Fruit fly (Drosophila melanogaster) whole organism, embryonic: ENCODE measurements around the gene Or67a.
A peak's percentile ranks its signal among the peaks of the same experiment; 100 is the strongest.

ENCODE experiments used
- Abd-B ChIP-seq: fragments of 200-800 bp; sonication (Bioruptor generic); optimal IDR thresholded peaks from 2 replicates; lab custom pipeline; 2018; ENCODE audit warnings: missing biosample characterization, mild to moderate bottlenecking, missing genetic modification characterization, moderate library complexity
- BtbVII ChIP-seq: fragments of 200-800 bp; sonication (Bioruptor generic); optimal IDR thresholded peaks from 3 replicates; lab custom pipeline; 2017; ENCODE audit warnings: missing biosample characterization, mild to moderate bottlenecking, missing genetic modification characterization
- CG10462 ChIP-seq: fragments of 200-800 bp; sonication (Bioruptor generic); optimal IDR thresholded peaks from 2 replicates; lab custom pipeline; 2016; ENCODE audit warnings: missing biosample characterization, missing genetic modification characterization
- CG11247 ChIP-seq: fragments of 200-800 bp; sonication (Bioruptor generic); IDR thresholded peaks from 2 replicates; pipeline ENCODE4 v1.3.6; 2022; ENCODE audit warnings: missing biosample characterization, missing genetic modification characterization
- CG11398 ChIP-seq: fragments of 200-800 bp; sonication (Bioruptor generic); optimal IDR thresholded peaks from 2 replicates; lab custom pipeline; 2016; ENCODE audit warnings: missing biosample characterization, missing genetic modification characterization
- CG12299 ChIP-seq: fragments of 200-800 bp; sonication (Bioruptor generic); optimal IDR thresholded peaks from 2 replicates; lab custom pipeline; 2018; ENCODE audit warnings: missing biosample characterization, mild to moderate bottlenecking, missing genetic modification characterization
- CG12744 ChIP-seq: fragments of 200-800 bp; sonication (Bioruptor generic); optimal IDR thresholded peaks from 2 replicates; lab custom pipeline; 2016; ENCODE audit warnings: missing biosample characterization, missing genetic modification characterization
- CG12769 ChIP-seq: fragments of 200-800 bp; sonication (Bioruptor generic); optimal IDR thresholded peaks from 2 replicates; lab custom pipeline; 2019; ENCODE audit warnings: missing biosample characterization, mild to moderate bottlenecking, missing genetic modification characterization, moderate library complexity
- CG15269 ChIP-seq: fragments of 200-800 bp; sonication (Bioruptor generic); optimal IDR thresholded peaks from 2 replicates; lab custom pipeline; 2018; ENCODE audit warnings: missing biosample characterization, mild to moderate bottlenecking, missing genetic modification characterization, moderate library complexity
- CG1529 ChIP-seq: fragments of 200-800 bp; sonication (Bioruptor generic); optimal IDR thresholded peaks from 3 replicates; lab custom pipeline; 2018; ENCODE audit warnings: missing biosample characterization, missing genetic modification characterization
- CG18764 ChIP-seq: fragments of 200-800 bp; sonication (Bioruptor generic); optimal IDR thresholded peaks from 3 replicates; lab custom pipeline; 2016; ENCODE audit warnings: missing biosample characterization, missing genetic modification characterization
- CG2875 ChIP-seq: fragments of 200-800 bp; sonication (Bioruptor generic); optimal IDR thresholded peaks from 2 replicates; lab custom pipeline; 2017; ENCODE audit warnings: missing biosample characterization, mild to moderate bottlenecking, missing genetic modification characterization, missing genetic modification reagents
- CG3065 ChIP-seq: fragments of 200-800 bp; sonication (Bioruptor generic); optimal IDR thresholded peaks from 2 replicates; lab custom pipeline; 2016; ENCODE audit warnings: missing biosample characterization, missing genetic modification characterization
- CG33213 ChIP-seq: fragments of 200-800 bp; sonication (Bioruptor generic); optimal IDR thresholded peaks from 3 replicates; lab custom pipeline; 2016; ENCODE audit warnings: missing biosample characterization, missing genetic modification characterization
- CG3407 ChIP-seq: fragments of 200-800 bp; sonication (Bioruptor generic); optimal IDR thresholded peaks from 2 replicates; lab custom pipeline; 2018; ENCODE audit warnings: missing biosample characterization, mild to moderate bottlenecking, missing genetic modification characterization
- CG3847 ChIP-seq: fragments of 200-800 bp; sonication (Bioruptor generic); IDR thresholded peaks from 2 replicates; pipeline ENCODE4 v1.3.6; 2022; ENCODE audit warnings: missing biosample characterization, missing genetic modification characterization
- CG5953 ChIP-seq: fragments of 200-800 bp; sonication (Bioruptor generic); IDR thresholded peaks from 2 replicates; pipeline ENCODE4 v1.3.6; 2022; ENCODE audit warnings: missing biosample characterization, missing genetic modification characterization
- CG6175 ChIP-seq: fragments of 200-800 bp; sonication (Bioruptor generic); IDR thresholded peaks from 3 replicates; pipeline ENCODE4 v1.3.6; 2022; ENCODE audit warnings: missing biosample characterization, missing genetic modification characterization
- CG6791 ChIP-seq: fragments of 200-800 bp; sonication (Bioruptor generic); IDR thresholded peaks from 3 replicates; pipeline ENCODE4 v1.3.6; 2022; ENCODE audit warnings: missing biosample characterization, missing genetic modification characterization; ENCODE audit not compliant: partially characterized antibody
- CTCF ChIP-seq: fragments of 200-800 bp; sonication (Bioruptor generic); optimal IDR thresholded peaks from 2 replicates; lab custom pipeline; 2017; ENCODE audit warnings: missing biosample characterization, mild to moderate bottlenecking, missing genetic modification characterization, moderate library complexity
- D19B ChIP-seq: fragments of 200-800 bp; sonication (Bioruptor generic); optimal IDR thresholded peaks from 2 replicates; lab custom pipeline; 2017; ENCODE audit warnings: missing biosample characterization, mild to moderate bottlenecking, missing genetic modification characterization
- E2f2 ChIP-seq: fragments of 200-800 bp; sonication (Bioruptor generic); IDR thresholded peaks from 2 replicates; pipeline ENCODE4 v1.3.6; 2022; ENCODE audit warnings: missing biosample characterization, missing genetic modification characterization
- Eip74EF ChIP-seq, 2 experiments: fragments of 200-800 bp in 1 of 2; fragments of >200 bp in 1 of 2; sonication (Bioruptor generic) in 1 of 2; optimal IDR thresholded peaks; 2 replicates each; lab custom pipeline; 2017 to 2019; ENCODE audit warnings: missing biosample characterization in 2 of 2, missing genetic modification characterization in 2 of 2, mild to moderate bottlenecking in 1 of 2, moderate library complexity in 1 of 2
- Fer3 ChIP-seq: fragments of 200-800 bp; sonication (Bioruptor generic); optimal IDR thresholded peaks from 2 replicates; lab custom pipeline; 2018; ENCODE audit warnings: missing biosample characterization, mild to moderate bottlenecking, missing genetic modification characterization, moderate library complexity
- Hmr ChIP-seq: fragments of 200-800 bp; sonication (Bioruptor generic); optimal IDR thresholded peaks from 3 replicates; lab custom pipeline; 2017; ENCODE audit warnings: mild to moderate bottlenecking, missing biosample characterization, missing genetic modification reagents, missing genetic modification characterization
- Hmx ChIP-seq: fragments of 200-800 bp; sonication (Bioruptor generic); optimal IDR thresholded peaks from 2 replicates; lab custom pipeline; 2016; ENCODE audit warnings: missing biosample characterization, missing genetic modification characterization
- Hr3 ChIP-seq: fragments of 200-800 bp; sonication (Bioruptor generic); optimal IDR thresholded peaks from 3 replicates; lab custom pipeline; 2016; ENCODE audit warnings: missing biosample characterization, missing genetic modification characterization
- Lim3 ChIP-seq: fragments of 200-800 bp; sonication (Bioruptor generic); IDR thresholded peaks from 2 replicates; pipeline ENCODE4 v1.3.6; 2022; ENCODE audit warnings: missing biosample characterization, missing genetic modification characterization
- Mrtf ChIP-seq: fragments of 200-800 bp; sonication (Bioruptor generic); IDR thresholded peaks from 3 replicates; pipeline ENCODE4 v1.3.6; 2022; ENCODE audit warnings: missing biosample characterization, missing genetic modification characterization
- PHDP ChIP-seq: fragments of 200-800 bp; sonication (Bioruptor generic); optimal IDR thresholded peaks from 3 replicates; lab custom pipeline; 2018; ENCODE audit warnings: missing biosample characterization, mild to moderate bottlenecking, missing genetic modification characterization, moderate library complexity
- Pdp1 ChIP-seq, 2 experiments: fragments of 200-800 bp; sonication (Bioruptor generic); optimal IDR thresholded peaks; 3 replicates each; lab custom pipeline; 2016; ENCODE audit warnings: missing biosample characterization in 2 of 2, missing genetic modification characterization in 2 of 2, mild to moderate bottlenecking in 1 of 2, moderate library complexity in 1 of 2
- Rx ChIP-seq: fragments of 200-800 bp; sonication (Bioruptor generic); IDR thresholded peaks from 2 replicates; pipeline ENCODE4 v1.3.6; 2022; ENCODE audit warnings: missing biosample characterization, missing genetic modification characterization
- Taf1 ChIP-seq: fragments of 200-800 bp; sonication (Bioruptor generic); IDR thresholded peaks from 2 replicates; pipeline ENCODE4 v1.3.6; 2022; ENCODE audit warnings: missing biosample characterization, missing genetic modification characterization
- YL-1 ChIP-seq: fragments of 200-800 bp; sonication (Bioruptor generic); optimal IDR thresholded peaks from 3 replicates; lab custom pipeline; 2017; ENCODE audit warnings: missing biosample characterization, mild to moderate bottlenecking, missing genetic modification characterization
- caup ChIP-seq: fragments of 200-800 bp; sonication (Bioruptor generic); optimal IDR thresholded peaks from 3 replicates; lab custom pipeline; 2017; ENCODE audit warnings: missing biosample characterization, mild to moderate bottlenecking, missing genetic modification characterization, moderate library complexity; ENCODE audit not compliant: severe bottlenecking
- corto ChIP-seq: fragments of 200-800 bp; sonication (Bioruptor generic); optimal IDR thresholded peaks from 2 replicates; lab custom pipeline; 2016; ENCODE audit warnings: missing biosample characterization, mild to moderate bottlenecking, missing genetic modification characterization, moderate library complexity
- ham ChIP-seq: fragments of 200-800 bp; sonication (Bioruptor generic); IDR thresholded peaks from 2 replicates; pipeline ENCODE4 v1.3.6; 2022; ENCODE audit warnings: missing biosample characterization, missing genetic modification characterization
- her ChIP-seq: fragments of 200-800 bp; sonication (Bioruptor generic); optimal IDR thresholded peaks from 2 replicates; lab custom pipeline; 2016; ENCODE audit warnings: missing biosample characterization, missing genetic modification characterization
- org-1 ChIP-seq: fragments of 200-800 bp; sonication (Bioruptor generic); optimal IDR thresholded peaks from 2 replicates; lab custom pipeline; 2017; ENCODE audit warnings: missing biosample characterization, missing genetic modification characterization
- pnt ChIP-seq: fragments of 200-800 bp; sonication (Bioruptor generic); optimal IDR thresholded peaks from 3 replicates; lab custom pipeline; 2016; ENCODE audit warnings: missing biosample characterization, missing genetic modification characterization
- pros ChIP-seq: fragments of 200-800 bp; sonication (Bioruptor generic); optimal IDR thresholded peaks from 3 replicates; lab custom pipeline; 2019; ENCODE audit warnings: missing biosample characterization, mild to moderate bottlenecking, missing genetic modification characterization, moderate library complexity
- pzg ChIP-seq: fragments of 200-800 bp; sonication (Bioruptor generic); optimal IDR thresholded peaks from 3 replicates; lab custom pipeline; 2018; ENCODE audit warnings: missing biosample characterization, mild to moderate bottlenecking, missing genetic modification characterization, moderate library complexity
- ro ChIP-seq: fragments of 200-800 bp; sonication (Bioruptor generic); IDR thresholded peaks from 2 replicates; pipeline ENCODE4 v1.3.6; 2022; ENCODE audit warnings: missing biosample characterization, missing genetic modification characterization
- sob ChIP-seq: fragments of 200-800 bp; sonication (Bioruptor generic); IDR thresholded peaks from 2 replicates; pipeline ENCODE4 v1.3.6; 2022; ENCODE audit warnings: missing biosample characterization, missing genetic modification characterization
- trem ChIP-seq: fragments of 200-800 bp; optimal IDR thresholded peaks from 3 replicates; lab custom pipeline; 2019; ENCODE audit warnings: missing biosample characterization, mild to moderate bottlenecking, missing genetic modification characterization, moderate library complexity
- unpg ChIP-seq: fragments of 200-800 bp; sonication (Bioruptor generic); optimal IDR thresholded peaks from 3 replicates; lab custom pipeline; 2018; ENCODE audit warnings: missing biosample characterization, mild to moderate bottlenecking, missing genetic modification characterization, moderate library complexity
- vfl ChIP-seq: fragments of 200-800 bp; sonication (Bioruptor generic); optimal IDR thresholded peaks from 2 replicates; lab custom pipeline; 2016; ENCODE audit warnings: missing biosample characterization, missing genetic modification characterization
- vnd ChIP-seq: fragments of 200-800 bp; sonication (Bioruptor generic); IDR thresholded peaks from 3 replicates; pipeline ENCODE4 v1.3.6; 2022; ENCODE audit warnings: missing biosample characterization, missing genetic modification characterization; ENCODE audit not compliant: partially characterized antibody
- zen ChIP-seq: fragments of 200-800 bp; sonication (Bioruptor generic); optimal IDR thresholded peaks from 3 replicates; lab custom pipeline; 2018; ENCODE audit warnings: missing biosample characterization, mild to moderate bottlenecking, missing genetic modification characterization, moderate library complexity

Gene Or67a

dm6 chr3L:9511287-9512256 lies 17.3 kb upstream of the Or67a start, which contains the start of gene RpS9 (continued):
- TF ChIP-seq CG12744 (GFP tag; lab: Kevin White, UChicago) (no peak), sob (GFP tag; lab: Robert Waterston, UW) (peak; percentile 42; the same call in 1 of the 2 replicates), CG3065 (no peak), trem (tag; lab: Kevin White, UChicago) (peak; percentile 48), CG6175 (GFP tag; lab: Robert Waterston, UW) (no peak), Pdp1 (GFP tag; optimal IDR thresholded peaks at IDR 0.05; lab: Kevin White, UChicago) (no peak), CG15269 (tag; lab: Kevin White, UChicago) (peak; percentile 41), Lim3 (GFP tag; lab: Robert Waterston, UW) (no peak), vfl (no peak), Hr3 (GFP tag; lab: Kevin White, UChicago) (no peak), corto (GFP tag; lab: Kevin White, UChicago) (no peak), pzg (GFP tag; lab: Kevin White, UChicago) (peak; percentile 61), BtbVII (GFP tag; lab: Kevin White, UChicago) (peak; percentile 43), Fer3 (tag; lab: Kevin White, UChicago) (peak; percentile 54), CG5953 (GFP tag; lab: Robert Waterston, UW) (no peak), CG11398 (GFP tag; lab: Kevin White, UChicago) (no peak), ham (no peak), CG12299 (no peak), CTCF (GFP tag; lab: Kevin White, UChicago) (peak; percentile 81), Hmx (GFP tag; lab: Kevin White, UChicago) (no peak), pros (no peak), zen (no peak), YL-1 (GFP tag; lab: Kevin White, UChicago) (peak; percentile 89), CG3407 (GFP tag; lab: Kevin White, UChicago) (no peak), Mrtf (no peak), her (no peak), PHDP (tag; lab: Kevin White, UChicago) (peak; percentile 56), Abd-B (GFP tag; lab: Kevin White, UChicago) (peak; percentile 11), CG11247 (GFP tag; lab: Robert Waterston, UW) (no peak), ro (GFP tag; lab: Robert Waterston, UW) (no peak), CG10462 (GFP tag; lab: Kevin White, UChicago) (no peak), Rx (GFP tag; lab: Robert Waterston, UW) (no peak), CG12769 (peak; percentile 47), Hmr (GFP tag; lab: Kevin White, UChicago) (peak; percentile 46), Eip74EF (GFP tag; optimal IDR thresholded peaks at IDR 0.05; lab: Kevin White, UChicago) (peak in 1 of 2 experiments; percentile 22), CG33213 (GFP tag; lab: Kevin White, UChicago) (peak; percentile 54), Taf1 (no peak), E2f2 (peak; percentile 28; the same call in 1 of the 2 replicates), CG2875 (no peak), CG1529 (GFP tag; lab: Kevin White, UChicago) (no peak), pnt (GFP tag; lab: Kevin White, UChicago) (no peak), CG6791 (GFP tag; lab: Robert Waterston, UW) (no peak; the same call in 2 of the 3 replicates), vnd (GFP tag; lab: Robert Waterston, UW) (no peak), caup (no peak), CG18764 (GFP tag; lab: Kevin White, UChicago) (no peak), org-1 (GFP tag; lab: Kevin White, UChicago) (no peak), D19B (no peak), CG3847 (peak; percentile 43; the same call in 1 of the 2 replicates), unpg (GFP tag; lab: Kevin White, UChicago) (peak; percentile 35)
